Fruit fly (Drosophila melanogaster) whole organism, pupa: ENCODE measurements around the gene CG6878.

Experiments
- CG10348 ChIP-seq: fragments of 200-800 bp; sonication (Bioruptor generic); IDR thresholded peaks from 2 replicates; pipeline ENCODE4 v1.3.6; 2022; ENCODE audit warnings: missing biosample characterization, missing genetic modification characterization
- CG12605 ChIP-seq: fragments of 200-800 bp; sonication (Bioruptor generic); IDR thresholded peaks from 2 replicates; pipeline ENCODE4 v1.3.6; 2022; ENCODE audit warnings: missing biosample characterization, missing genetic modification characterization
- CG13204 ChIP-seq: fragments of 200-800 bp; sonication (Bioruptor generic); optimal IDR thresholded peaks from 2 replicates; lab custom pipeline; 2018; ENCODE audit warnings: missing biosample characterization, mild to moderate bottlenecking, missing genetic modification characterization, moderate library complexity
- CG14655 ChIP-seq: fragments of 200-800 bp; sonication (Bioruptor generic); optimal IDR thresholded peaks from 3 replicates; lab custom pipeline; 2017; ENCODE audit warnings: mild to moderate bottlenecking, missing biosample characterization, missing genetic modification reagents, missing genetic modification characterization
- CG15710 ChIP-seq: fragments of 200-800 bp; sonication (Bioruptor generic); optimal IDR thresholded peaks from 2 replicates; lab custom pipeline; 2018; ENCODE audit warnings: missing biosample characterization, mild to moderate bottlenecking, missing genetic modification characterization, moderate library complexity
- CG17806 ChIP-seq: fragments of 200-800 bp; sonication (Bioruptor generic); optimal IDR thresholded peaks from 2 replicates; lab custom pipeline; 2018; ENCODE audit warnings: missing biosample characterization, mild to moderate bottlenecking, missing genetic modification characterization, moderate library complexity
- CG32121 ChIP-seq: fragments of 200-800 bp; sonication (Bioruptor generic); IDR thresholded peaks from 2 replicates; pipeline ENCODE4 v1.3.6; 2022; ENCODE audit warnings: missing biosample characterization, missing genetic modification characterization
- CG34367 ChIP-seq: fragments of 200-800 bp; sonication (Bioruptor generic); optimal IDR thresholded peaks from 2 replicates; lab custom pipeline; 2018; ENCODE audit warnings: missing biosample characterization, mild to moderate bottlenecking, missing genetic modification characterization
- CG4496 ChIP-seq: fragments of 200-800 bp; sonication (Bioruptor generic); IDR thresholded peaks from 3 replicates; pipeline ENCODE4 v1.3.6; 2022; ENCODE audit warnings: missing biosample characterization, missing genetic modification characterization
- CG8159 ChIP-seq: fragments of 200-800 bp; sonication (Bioruptor generic); optimal IDR thresholded peaks from 3 replicates; lab custom pipeline; 2018; ENCODE audit warnings: missing biosample characterization, mild to moderate bottlenecking, missing genetic modification characterization, moderate library complexity
- CG8301 ChIP-seq: fragments of 200-800 bp; sonication (Bioruptor generic); optimal IDR thresholded peaks from 2 replicates; lab custom pipeline; 2018; ENCODE audit warnings: missing biosample characterization, mild to moderate bottlenecking, missing genetic modification characterization
- CG9948 ChIP-seq: fragments of 200-800 bp; sonication (Bioruptor generic); optimal IDR thresholded peaks from 2 replicates; lab custom pipeline; 2018; ENCODE audit warnings: missing biosample characterization, mild to moderate bottlenecking, missing genetic modification characterization, moderate library complexity
- D1 ChIP-seq: fragments of 200-800 bp; sonication (Bioruptor generic); optimal IDR thresholded peaks from 2 replicates; lab custom pipeline; 2018; ENCODE audit warnings: missing biosample characterization, mild to moderate bottlenecking, missing genetic modification characterization, moderate library complexity
- EcR ChIP-seq: fragments of 200-800 bp; sonication (Bioruptor generic); optimal IDR thresholded peaks from 3 replicates; lab custom pipeline; 2019; ENCODE audit warnings: missing biosample characterization, missing genetic modification characterization, mild to moderate bottlenecking, moderate library complexity, missing genetic modification reagents
- Ets98B ChIP-seq: fragments of 200-800 bp; sonication (Bioruptor generic); IDR thresholded peaks from 2 replicates; pipeline ENCODE4 v1.3.6; 2022; ENCODE audit warnings: missing biosample characterization, missing genetic modification characterization
- Pif1A ChIP-seq: fragments of 200-800 bp; sonication (Bioruptor generic); optimal IDR thresholded peaks from 3 replicates; lab custom pipeline; 2016; ENCODE audit warnings: missing biosample characterization, missing genetic modification characterization
- Pif1B ChIP-seq: fragments of 200-800 bp; sonication (Bioruptor generic); optimal IDR thresholded peaks from 3 replicates; lab custom pipeline; 2016; ENCODE audit warnings: missing biosample characterization, missing genetic modification characterization
- Snoo ChIP-seq: fragments of 200-800 bp; sonication (Bioruptor generic); optimal IDR thresholded peaks from 3 replicates; lab custom pipeline; 2017; ENCODE audit warnings: missing biosample characterization, mild to moderate bottlenecking, missing genetic modification characterization, inconsistent platforms
- fd96Ca ChIP-seq: fragments of 200-800 bp; sonication (Bioruptor generic); IDR thresholded peaks from 3 replicates; pipeline ENCODE4 v1.3.6; 2022; ENCODE audit warnings: missing biosample characterization, missing genetic modification characterization
- gl ChIP-seq: fragments of 200-800 bp; sonication (Bioruptor generic); optimal IDR thresholded peaks from 2 replicates; lab custom pipeline; 2018; ENCODE audit warnings: missing biosample characterization, mild to moderate bottlenecking, missing genetic modification characterization
- rn ChIP-seq: fragments of 200-800 bp; sonication (Bioruptor generic); IDR thresholded peaks from 2 replicates; pipeline ENCODE4 v1.3.6; 2022; ENCODE audit warnings: missing biosample characterization, missing genetic modification characterization

CG6878 gene

dm6 chr3L:15171769-15172403 lies 10.3 kb downstream of the CG6878 start:
- TF ChIP-seq CG34367 (tag; lab: Kevin White, UChicago), result no peak
- no peak for TF ChIP-seq CG10348 (GFP tag; lab: Robert Waterston, UW)
- TF ChIP-seq EcR (GFP tag; lab: Kevin White, UChicago), result no peak
- TF ChIP-seq CG12605 (GFP tag; lab: Robert Waterston, UW), result peak; percentile 15; the same call in 1 of the 2 replicates
- TF ChIP-seq CG8159 (tag; lab: Kevin White, UChicago), result peak; percentile 38
- no peak for TF ChIP-seq Ets98B (GFP tag; lab: Robert Waterston, UW)
- TF ChIP-seq fd96Ca (GFP tag; lab: Robert Waterston, UW), result 0 out of 3 replicates have a peak, but pooled peaks have one; percentile 24
- no peak for TF ChIP-seq Pif1A
- no peak for TF ChIP-seq gl (tag; lab: Kevin White, UChicago)
- TF ChIP-seq CG4496 (GFP tag; lab: Robert Waterston, UW), result no peak
- TF ChIP-seq Pif1B (GFP tag; lab: Kevin White, UChicago), result no peak
- no peak for TF ChIP-seq D1 (tag; lab: Kevin White, UChicago)
- TF ChIP-seq CG14655, result peak; percentile 67
- no peak for TF ChIP-seq CG32121 (GFP tag; lab: Robert Waterston, UW)
- no peak for TF ChIP-seq CG9948 (tag; lab: Kevin White, UChicago)
- TF ChIP-seq CG15710, result no peak
- TF ChIP-seq CG17806 (tag; lab: Kevin White, UChicago), result peak; percentile 2
- TF ChIP-seq Snoo (tag; lab: Kevin White, UChicago), result no peak
- TF ChIP-seq rn (GFP tag; lab: Robert Waterston, UW), result no peak
- peak; percentile 53 for TF ChIP-seq CG8301 (tag; lab: Kevin White, UChicago)
- TF ChIP-seq CG13204 (GFP tag; lab: Kevin White, UChicago), result no peak

- TF ChIP-seq CG14655 (peak; percentile 44), CG34367 (tag; lab: Kevin White, UChicago) (no peak), CG13204 (GFP tag; lab: Kevin White, UChicago) (no peak), D1 (tag; lab: Kevin White, UChicago) (no peak), CG32121 (GFP tag; lab: Robert Waterston, UW) (no peak), CG10348 (GFP tag; lab: Robert Waterston, UW) (no peak), CG15710 (no peak), EcR (GFP tag; lab: Kevin White, UChicago) (no peak), CG8301 (tag; lab: Kevin White, UChicago) (peak; percentile 17), CG9948 (tag; lab: Kevin White, UChicago) (no peak), CG17806 (tag; lab: Kevin White, UChicago) (no peak), CG12605 (GFP tag; lab: Robert Waterston, UW) (no peak)
Observed at dm6 chr3L:15172404-15173055, 10.9 kb downstream of the CG6878 start.

DNA sequence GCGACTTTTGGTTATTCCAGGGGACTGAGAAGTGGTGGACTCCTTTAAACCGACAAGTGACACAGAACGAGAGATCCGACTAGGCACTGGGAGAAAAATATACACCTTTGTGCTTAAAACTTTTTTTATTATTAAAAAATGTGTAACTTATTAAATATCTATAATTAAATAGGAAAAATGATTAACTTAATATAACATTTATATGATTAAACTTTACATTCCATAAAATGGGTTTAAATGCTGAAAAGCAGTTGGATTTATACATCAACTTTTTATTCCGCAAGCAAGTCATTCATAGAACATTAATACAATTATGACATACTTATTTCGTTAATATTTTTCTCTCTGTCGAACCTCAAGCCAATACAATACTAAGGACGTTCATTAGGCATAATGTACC lies 12.5 kb downstream of the CG6878 start:
- TF ChIP-seq fd96Ca (GFP tag; lab: Robert Waterston, UW), result no peak
- TF ChIP-seq Pif1A, result no peak
- peak; percentile 46 for TF ChIP-seq CG8301 (tag; lab: Kevin White, UChicago)
- no peak for TF ChIP-seq Ets98B (GFP tag; lab: Robert Waterston, UW)
- peak; percentile 37 for TF ChIP-seq CG13204 (GFP tag; lab: Kevin White, UChicago)
- TF ChIP-seq Pif1B (GFP tag; lab: Kevin White, UChicago), result no peak
- TF ChIP-seq CG17806 (tag; lab: Kevin White, UChicago), result peak; percentile 89
- TF ChIP-seq Snoo (tag; lab: Kevin White, UChicago), result peak; percentile 66
- TF ChIP-seq D1 (tag; lab: Kevin White, UChicago), result peak; percentile 80
- peak; percentile 63 for TF ChIP-seq CG14655
- TF ChIP-seq CG9948 (tag; lab: Kevin White, UChicago), result peak; percentile 88
- TF ChIP-seq CG34367 (tag; lab: Kevin White, UChicago), result peak; percentile 81
- TF ChIP-seq rn (GFP tag; lab: Robert Waterston, UW), result no peak
- no peak for TF ChIP-seq CG4496 (GFP tag; lab: Robert Waterston, UW)
- no peak for TF ChIP-seq EcR (GFP tag; lab: Kevin White, UChicago)
- TF ChIP-seq CG8159 (tag; lab: Kevin White, UChicago), result peak; percentile 82
- peak; percentile 51 for TF ChIP-seq gl (tag; lab: Kevin White, UChicago)
- no peak for TF ChIP-seq CG32121 (GFP tag; lab: Robert Waterston, UW)
- no peak for TF ChIP-seq CG12605 (GFP tag; lab: Robert Waterston, UW)
- TF ChIP-seq CG10348 (GFP tag; lab: Robert Waterston, UW), result no peak
- TF ChIP-seq CG15710, result peak; percentile 88

DNA sequence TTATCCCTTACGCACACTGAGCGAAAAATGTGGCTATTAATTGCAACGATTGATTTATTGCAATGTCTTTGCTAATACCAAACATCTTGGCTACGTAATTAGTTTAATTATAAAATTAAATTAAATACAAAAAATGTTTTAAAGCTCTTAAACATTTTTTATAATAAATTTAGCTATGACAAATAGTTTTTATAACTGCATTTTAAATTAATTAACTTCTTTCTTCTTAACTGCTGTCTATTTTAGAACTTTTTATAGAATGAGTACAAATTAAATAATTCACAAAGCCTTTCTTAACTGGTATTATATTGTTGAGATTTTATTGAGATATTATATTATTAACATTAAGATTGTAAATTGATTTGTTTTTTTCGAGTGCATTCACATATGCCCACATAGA lies 13.2 kb downstream of the CG6878 start:
- TF ChIP-seq Pif1A (no peak), Snoo (tag; lab: Kevin White, UChicago) (no peak), CG9948 (tag; lab: Kevin White, UChicago) (peak; percentile 39), CG32121 (GFP tag; lab: Robert Waterston, UW) (no peak), CG14655 (peak; percentile 30), gl (tag; lab: Kevin White, UChicago) (no peak), D1 (tag; lab: Kevin White, UChicago) (peak; percentile 1), fd96Ca (GFP tag; lab: Robert Waterston, UW) (no peak), CG12605 (GFP tag; lab: Robert Waterston, UW) (no peak), CG17806 (tag; lab: Kevin White, UChicago) (peak; percentile 11), rn (GFP tag; lab: Robert Waterston, UW) (no peak), CG13204 (GFP tag; lab: Kevin White, UChicago) (no peak), EcR (GFP tag; lab: Kevin White, UChicago) (no peak), CG10348 (GFP tag; lab: Robert Waterston, UW) (no peak), CG15710 (peak; percentile 58), CG4496 (GFP tag; lab: Robert Waterston, UW) (no peak), CG34367 (tag; lab: Kevin White, UChicago) (peak; percentile 7), Pif1B (GFP tag; lab: Kevin White, UChicago) (no peak), CG8301 (tag; lab: Kevin White, UChicago) (no peak), CG8159 (tag; lab: Kevin White, UChicago) (peak; percentile 24), Ets98B (GFP tag; lab: Robert Waterston, UW) (no peak)
